Fruit fly (Drosophila melanogaster): Measurements from ENCODE around the gene RabGGTb.

dm6 chr2L:2882968-2883702 lies 4.2 kb downstream of the RabGGTb start:
- TF ChIP-seq ham (GFP tag; IDR thresholded peaks at IDR 0.05) = no peak
- no peak for TF ChIP-seq CG18619 (GFP tag; optimal IDR thresholded peaks at IDR 0.05)
- TF ChIP-seq rib (GFP tag; IDR thresholded peaks at IDR 0.05) = no peak
- peak; percentile 46 for TF ChIP-seq kay (GFP tag; optimal IDR thresholded peaks at IDR 0.05)
- peak; percentile 48 for TF ChIP-seq phol (tag; optimal IDR thresholded peaks at IDR 0.05)
- 0 out of 3 replicates have a peak, but pooled peaks have one; percentile 29 for TF ChIP-seq sr (GFP tag; IDR thresholded peaks at IDR 0.05)
- 0 out of 3 replicates have a peak, but pooled peaks have one; percentile 6 for TF ChIP-seq CG3726 (GFP tag; IDR thresholded peaks at IDR 0.05)
- peak; percentile 20 for TF ChIP-seq CG10543 (GFP tag; optimal IDR thresholded peaks at IDR 0.05)
- TF ChIP-seq CTCF (GFP tag; optimal IDR thresholded peaks at IDR 0.05) = no peak
- TF ChIP-seq CG32767 (GFP tag; IDR thresholded peaks at IDR 0.05) = no peak
- TF ChIP-seq ara (GFP tag; IDR thresholded peaks at IDR 0.05) = no peak
- no peak for TF ChIP-seq CG9215 (GFP tag; IDR thresholded peaks at IDR 0.05)
- no peak for TF ChIP-seq Tbp (GFP tag; optimal IDR thresholded peaks at IDR 0.05)

Measured in whole organism, embryonic.